Fruit fly (Drosophila melanogaster) whole organism, adult: ENCODE results near the gene ND-49.
A peak's percentile ranks its signal among the peaks of the same experiment; 100 is the strongest.

Experiments used
- CG11617 ChIP-seq: fragments of 200-800 bp; sonication (Bioruptor generic); optimal IDR thresholded peaks from 2 replicates; lab custom pipeline; 2017; ENCODE audit warnings: mild to moderate bottlenecking, missing biosample characterization, missing genetic modification reagents, missing genetic modification characterization
- CG12768 ChIP-seq: fragments of 200-800 bp; sonication (Bioruptor generic); optimal IDR thresholded peaks from 2 replicates; lab custom pipeline; 2017; ENCODE audit warnings: missing biosample characterization, missing genetic modification characterization, mild to moderate bottlenecking, moderate library complexity, missing genetic modification reagents
- CG14711 ChIP-seq: fragments of 200-800 bp; sonication (Bioruptor generic); optimal IDR thresholded peaks from 2 replicates; lab custom pipeline; 2018; ENCODE audit warnings: missing biosample characterization, mild to moderate bottlenecking, missing genetic modification characterization, moderate library complexity
- CG1620 ChIP-seq: fragments of 200-800 bp; sonication (Bioruptor generic); optimal IDR thresholded peaks from 2 replicates; lab custom pipeline; 2016; ENCODE audit warnings: missing biosample characterization, missing genetic modification characterization
- CG33017 ChIP-seq: fragments of 200-800 bp; sonication (Bioruptor generic); optimal IDR thresholded peaks from 2 replicates; lab custom pipeline; 2018; ENCODE audit warnings: missing biosample characterization, mild to moderate bottlenecking, missing genetic modification characterization, moderate library complexity
- CG5204 ChIP-seq: fragments of 200-800 bp; sonication (Bioruptor generic); optimal IDR thresholded peaks from 2 replicates; lab custom pipeline; 2016; ENCODE audit warnings: missing biosample characterization, missing genetic modification characterization
- CG7045 ChIP-seq: fragments of 200-800 bp; sonication (Bioruptor generic); optimal IDR thresholded peaks from 2 replicates; lab custom pipeline; 2017; ENCODE audit warnings: missing biosample characterization, mild to moderate bottlenecking, missing genetic modification characterization
- CG7101 ChIP-seq: fragments of 200-800 bp; sonication (Bioruptor generic); optimal IDR thresholded peaks from 2 replicates; lab custom pipeline; 2018; ENCODE audit warnings: missing biosample characterization, mild to moderate bottlenecking, missing genetic modification characterization, moderate library complexity
- Clk ChIP-seq: fragments of 200-800 bp; sonication (Bioruptor generic); optimal IDR thresholded peaks from 2 replicates; lab custom pipeline; 2017; ENCODE audit warnings: missing biosample characterization, missing genetic modification characterization
- Crg-1 ChIP-seq: fragments of 200-800 bp; sonication (Bioruptor generic); optimal IDR thresholded peaks from 2 replicates; lab custom pipeline; 2016; ENCODE audit warnings: missing biosample characterization, missing genetic modification characterization
- Hr96 ChIP-seq: fragments of 200-800 bp; sonication (Bioruptor generic); optimal IDR thresholded peaks from 2 replicates; lab custom pipeline; 2016; ENCODE audit warnings: missing biosample characterization, missing genetic modification characterization
- Mnt ChIP-seq: fragments of 200-800 bp; sonication (Bioruptor generic); optimal IDR thresholded peaks from 2 replicates; lab custom pipeline; 2016; ENCODE audit warnings: missing biosample characterization, mild to moderate bottlenecking, missing genetic modification characterization
- bab1 ChIP-seq: fragments of 200-800 bp; sonication (Bioruptor generic); optimal IDR thresholded peaks from 3 replicates; lab custom pipeline; 2019; ENCODE audit warnings: missing biosample characterization, mild to moderate bottlenecking, missing genetic modification characterization, moderate library complexity
- cic ChIP-seq: fragments of 200-800 bp; sonication (Bioruptor generic); optimal IDR thresholded peaks from 2 replicates; lab custom pipeline; 2017; ENCODE audit warnings: missing biosample characterization, mild to moderate bottlenecking, missing genetic modification characterization, moderate library complexity
- cnc ChIP-seq, 2 experiments: fragments of >200 bp; optimal IDR thresholded peaks; 2 replicates each; lab custom pipeline; 2017
- kay ChIP-seq: fragments of 200-800 bp; sonication (Bioruptor generic); peaks from one replicate; lab custom pipeline; 2016; ENCODE audit warnings: missing biosample characterization, missing genetic modification characterization, borderline replicate concordance
- ovo ChIP-seq: fragments of 200-800 bp; sonication (Bioruptor generic); optimal IDR thresholded peaks from 2 replicates; lab custom pipeline; 2016; ENCODE audit warnings: missing biosample characterization, missing genetic modification characterization
- pad ChIP-seq: fragments of 200-800 bp; sonication (Bioruptor generic); optimal IDR thresholded peaks from 3 replicates; lab custom pipeline; 2017; ENCODE audit warnings: missing biosample characterization, missing genetic modification characterization, mild to moderate bottlenecking, moderate library complexity, missing genetic modification reagents
- tj ChIP-seq: fragments of 200-800 bp; sonication (Bioruptor generic); optimal IDR thresholded peaks from 3 replicates; lab custom pipeline; 2017; ENCODE audit warnings: missing biosample characterization, mild to moderate bottlenecking, missing genetic modification characterization, moderate library complexity
- toe ChIP-seq: fragments of 200-800 bp; sonication (Bioruptor generic); optimal IDR thresholded peaks from 2 replicates; lab custom pipeline; 2016; ENCODE audit warnings: missing biosample characterization, missing genetic modification characterization

ND-49 gene

dm6 chr4:571504-572268, at the start of gene ND-49, which contains the start of gene Ephrin:
TSS of gene ND-49 (minus strand) at chr4:571554.
TSS of gene Ephrin (plus strand) at chr4:571755.
- TF ChIP-seq cic (GFP tag; lab: Kevin White, UChicago) = no peak
- TF ChIP-seq CG12768 = no peak
- TF ChIP-seq cnc (optimal IDR thresholded peaks at IDR 0.05; lab: Kevin White, UChicago) = no peak
- peak; percentile 78 for TF ChIP-seq kay (GFP tag; lab: Kevin White, UChicago)
- no peak for TF ChIP-seq CG7101 (tag; lab: Kevin White, UChicago)
- TF ChIP-seq bab1 (GFP tag; lab: Kevin White, UChicago) = peak; percentile 49
- no peak for TF ChIP-seq CG5204 (GFP tag; lab: Kevin White, UChicago)

dm6 chr4:610398-611319, 39.3 kb upstream of the ND-49 start, which contains the start of gene Eph:
TSS of gene Eph (plus strand) at chr4:610684.
- TF ChIP-seq tj (GFP tag; lab: Kevin White, UChicago) (peak; percentile 67), CG12768 (no peak), CG5204 (GFP tag; lab: Kevin White, UChicago) (no peak), Crg-1 (GFP tag; lab: Kevin White, UChicago) (no peak), Mnt (no peak), Hr96 (GFP tag; lab: Kevin White, UChicago) (no peak), cic (GFP tag; lab: Kevin White, UChicago) (no peak), CG33017 (tag; lab: Kevin White, UChicago) (no peak)

dm6 chr4:607498-607897, 36.1 kb upstream of the ND-49 start, which contains the start of gene onecut:
TSS of gene onecut (minus strand) at chr4:607649.
- TF ChIP-seq pad (no peak), CG33017 (tag; lab: Kevin White, UChicago) (no peak), CG12768 (no peak), CG14711 (tag; lab: Kevin White, UChicago) (peak; percentile 51)

dm6 chr4:588514-588913, 17.2 kb upstream of the ND-49 start:
- TF ChIP-seq Crg-1 (GFP tag; lab: Kevin White, UChicago) = no peak
- TF ChIP-seq pad = no peak
- TF ChIP-seq CG5204 (GFP tag; lab: Kevin White, UChicago) = no peak
- no peak for TF ChIP-seq CG14711 (tag; lab: Kevin White, UChicago)
- TF ChIP-seq Clk (GFP tag; lab: Kevin White, UChicago) = no peak
- no peak for TF ChIP-seq Mnt
- TF ChIP-seq cnc (optimal IDR thresholded peaks at IDR 0.05; lab: Kevin White, UChicago) = no peak
- no peak for TF ChIP-seq cic (GFP tag; lab: Kevin White, UChicago)
- no peak for TF ChIP-seq toe
- TF ChIP-seq CG12768 = no peak
- no peak for TF ChIP-seq CG1620
- TF ChIP-seq CG11617 (GFP tag; lab: Kevin White, UChicago) = no peak
- no peak for TF ChIP-seq ovo
- TF ChIP-seq bab1 (GFP tag; lab: Kevin White, UChicago) = no peak
- no peak for TF ChIP-seq CG7045 (GFP tag; lab: Kevin White, UChicago)

DNA sequence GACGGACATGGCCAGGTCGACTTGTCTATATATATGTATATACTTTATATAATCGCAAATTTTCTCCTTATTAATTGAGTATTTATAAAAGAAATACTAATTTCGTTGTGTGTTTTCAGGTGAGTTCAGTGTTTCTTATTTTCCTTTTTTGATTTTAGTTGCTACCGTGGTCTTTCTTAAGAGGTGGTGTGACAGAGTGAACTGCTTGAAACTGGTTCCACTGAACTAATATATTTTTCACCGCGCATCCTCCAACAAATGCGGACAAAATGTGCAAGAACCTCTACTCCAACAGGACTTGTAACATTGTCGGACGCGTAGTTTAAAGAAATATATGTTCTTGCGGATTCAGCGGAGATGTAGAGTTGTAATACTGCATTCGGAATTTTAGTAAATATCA, 11.5 kb upstream of the ND-49 start, which contains the start of gene CG1909:
Gene CG1909, plus strand, starts transcription at position 273 of the 400 bp plus-strand sequence.
- TF ChIP-seq kay (GFP tag; lab: Kevin White, UChicago) (no peak), CG14711 (tag; lab: Kevin White, UChicago) (no peak), Clk (GFP tag; lab: Kevin White, UChicago) (no peak), pad (no peak), Crg-1 (GFP tag; lab: Kevin White, UChicago) (no peak), ovo (no peak), CG7045 (GFP tag; lab: Kevin White, UChicago) (no peak), cic (GFP tag; lab: Kevin White, UChicago) (no peak), CG33017 (tag; lab: Kevin White, UChicago) (no peak), CG1620 (no peak), CG7101 (tag; lab: Kevin White, UChicago) (no peak)

DNA sequence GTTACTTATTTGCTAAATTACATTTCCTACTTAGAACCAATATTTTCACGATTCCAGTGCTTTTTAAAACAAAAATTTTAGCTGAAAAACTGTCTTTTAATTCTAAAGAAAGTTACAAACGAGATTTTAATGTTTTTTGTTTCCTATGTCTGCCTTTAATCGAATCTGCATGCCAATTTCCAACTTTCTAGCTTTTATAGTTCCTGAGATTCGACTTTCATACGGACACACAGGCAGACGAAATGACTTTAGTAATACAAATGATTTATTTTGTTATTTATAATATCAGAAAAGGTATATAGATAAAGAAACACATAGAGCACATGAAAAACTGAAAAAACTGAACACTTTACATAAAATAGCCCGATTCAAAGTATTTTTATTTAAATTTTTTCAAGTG, 5.1 kb upstream of the ND-49 start:
- TF ChIP-seq pad (no peak), kay (GFP tag; lab: Kevin White, UChicago) (peak; percentile 91)
